Fruit fly (Drosophila melanogaster) whole organism, prepupa: Measurements from ENCODE around the gene CG34241.
A peak's percentile ranks its signal among the peaks of the same experiment; 100 is the strongest.

Experiments used
- Blimp-1 ChIP-seq: fragments of 200-800 bp; sonication (Bioruptor generic); optimal IDR thresholded peaks from 3 replicates; lab custom pipeline; 2017; ENCODE audit warnings: missing biosample characterization, missing genetic modification characterization, mild to moderate bottlenecking, moderate library complexity, missing genetic modification reagents
- CG11294 ChIP-seq: fragments of 200-800 bp; sonication (Bioruptor generic); IDR thresholded peaks from 2 replicates; pipeline ENCODE4 v1.3.6; 2022; ENCODE audit warnings: missing biosample characterization, missing genetic modification characterization
- CG11762 ChIP-seq: fragments of 200-800 bp; sonication (Bioruptor generic); optimal IDR thresholded peaks from 3 replicates; lab custom pipeline; 2016; ENCODE audit warnings: missing biosample characterization, missing genetic modification characterization; ENCODE audit not compliant: insufficient read depth
- CG11902 ChIP-seq: fragments of 200-800 bp; sonication (Bioruptor generic); optimal IDR thresholded peaks from 3 replicates; lab custom pipeline; 2016; ENCODE audit warnings: missing biosample characterization, missing genetic modification characterization
- CG15336 ChIP-seq: fragments of 200-800 bp; sonication (Bioruptor generic); IDR thresholded peaks from 2 replicates; pipeline ENCODE4 v1.3.6; 2022; ENCODE audit warnings: missing biosample characterization, missing genetic modification characterization
- CG1621 ChIP-seq: fragments of 200-800 bp; sonication (Bioruptor generic); optimal IDR thresholded peaks from 3 replicates; lab custom pipeline; 2018; ENCODE audit warnings: missing biosample characterization, mild to moderate bottlenecking, missing genetic modification characterization
- CG16779 ChIP-seq: fragments of 200-800 bp; sonication (Bioruptor generic); optimal IDR thresholded peaks from 3 replicates; lab custom pipeline; 2017; ENCODE audit warnings: missing biosample characterization, mild to moderate bottlenecking, missing genetic modification characterization
- CG3032 ChIP-seq: fragments of 200-800 bp; optimal IDR thresholded peaks from 2 replicates; lab custom pipeline; 2019; ENCODE audit warnings: missing biosample characterization, mild to moderate bottlenecking, missing genetic modification characterization, moderate library complexity
- CG31627 ChIP-seq: fragments of 200-800 bp; sonication (Bioruptor generic); optimal IDR thresholded peaks from 3 replicates; lab custom pipeline; 2016; ENCODE audit warnings: missing biosample characterization, missing genetic modification characterization
- CG32006 ChIP-seq: fragments of 200-800 bp; sonication (Bioruptor generic); optimal IDR thresholded peaks from 3 replicates; lab custom pipeline; 2017; ENCODE audit warnings: missing biosample characterization, mild to moderate bottlenecking, missing genetic modification characterization
- CG34406 ChIP-seq: fragments of 200-800 bp; sonication (Bioruptor generic); optimal IDR thresholded peaks from 3 replicates; lab custom pipeline; 2016; ENCODE audit warnings: missing biosample characterization, missing genetic modification characterization
- CG3919 ChIP-seq: fragments of 200-800 bp; sonication (Bioruptor generic); optimal IDR thresholded peaks from 3 replicates; lab custom pipeline; 2016; ENCODE audit warnings: missing biosample characterization, missing genetic modification characterization
- CG4318 ChIP-seq: fragments of 200-800 bp; sonication (Bioruptor generic); optimal IDR thresholded peaks from 3 replicates; lab custom pipeline; 2017; ENCODE audit warnings: missing biosample characterization, mild to moderate bottlenecking, missing genetic modification characterization
- CG6163 ChIP-seq: fragments of 200-800 bp; sonication (Bioruptor generic); IDR thresholded peaks from 3 replicates; pipeline ENCODE4 v1.3.6; 2022; ENCODE audit warnings: missing biosample characterization, missing genetic modification characterization
- CG6276 ChIP-seq: fragments of 200-800 bp; sonication (Bioruptor generic); optimal IDR thresholded peaks from 2 replicates; lab custom pipeline; 2017; ENCODE audit warnings: missing biosample characterization, mild to moderate bottlenecking, missing genetic modification characterization
- CG6792 ChIP-seq: fragments of 200-800 bp; sonication (Bioruptor generic); optimal IDR thresholded peaks from 3 replicates; lab custom pipeline; 2016; ENCODE audit warnings: missing biosample characterization, missing genetic modification characterization
- CG6808 ChIP-seq: fragments of 200-800 bp; sonication (Bioruptor generic); optimal IDR thresholded peaks from 3 replicates; lab custom pipeline; 2017; ENCODE audit warnings: missing biosample characterization, missing genetic modification characterization, mild to moderate bottlenecking, moderate library complexity, missing genetic modification reagents
- CG6854 ChIP-seq: fragments of 200-800 bp; sonication (Bioruptor generic); optimal IDR thresholded peaks from 2 replicates; lab custom pipeline; 2017; ENCODE audit warnings: missing biosample characterization, mild to moderate bottlenecking, missing genetic modification characterization
- CG7368 ChIP-seq: fragments of 200-800 bp; sonication (Bioruptor generic); optimal IDR thresholded peaks from 3 replicates; lab custom pipeline; 2016; ENCODE audit warnings: missing biosample characterization, missing genetic modification characterization
- CG8319 ChIP-seq: fragments of 200-800 bp; sonication (Bioruptor generic); optimal IDR thresholded peaks from 3 replicates; lab custom pipeline; 2016; ENCODE audit warnings: missing biosample characterization, missing genetic modification characterization
- CG8632 ChIP-seq: fragments of 200-800 bp; sonication (Bioruptor generic); optimal IDR thresholded peaks from 3 replicates; lab custom pipeline; 2016; ENCODE audit warnings: missing biosample characterization, missing genetic modification characterization
- Eip78C ChIP-seq: fragments of 200-800 bp; sonication (Bioruptor generic); peaks from one replicate; lab custom pipeline; 2016; ENCODE audit warnings: missing biosample characterization, missing genetic modification characterization
- Eip93F ChIP-seq: fragments of 200-800 bp; sonication (Bioruptor generic); optimal IDR thresholded peaks from 2 replicates; lab custom pipeline; 2016; ENCODE audit warnings: missing biosample characterization, mild to moderate bottlenecking, missing genetic modification characterization
- Ets21C ChIP-seq: fragments of 200-800 bp; sonication (Bioruptor generic); optimal IDR thresholded peaks from 3 replicates; lab custom pipeline; 2016; ENCODE audit warnings: missing biosample characterization, missing genetic modification characterization
- Ets96B ChIP-seq: fragments of 200-800 bp; optimal IDR thresholded peaks from 2 replicates; lab custom pipeline; 2019; ENCODE audit warnings: missing biosample characterization, mild to moderate bottlenecking, missing genetic modification characterization, moderate library complexity
- Hr39 ChIP-seq: fragments of 200-800 bp; sonication (Bioruptor generic); optimal IDR thresholded peaks from 2 replicates; lab custom pipeline; 2016; ENCODE audit warnings: missing biosample characterization, missing genetic modification characterization
- Hr4 ChIP-seq: fragments of 200-800 bp; sonication (Bioruptor generic); optimal IDR thresholded peaks from 3 replicates; lab custom pipeline; 2016; ENCODE audit warnings: missing biosample characterization, missing genetic modification characterization
- Met ChIP-seq: fragments of 200-800 bp; sonication (Bioruptor generic); optimal IDR thresholded peaks from 3 replicates; lab custom pipeline; 2016; ENCODE audit warnings: missing biosample characterization, missing genetic modification characterization
- OdsH ChIP-seq: fragments of 200-800 bp; sonication (Bioruptor generic); optimal IDR thresholded peaks from 3 replicates; lab custom pipeline; 2016; ENCODE audit warnings: missing biosample characterization, missing genetic modification characterization
- Smox ChIP-seq: fragments of 200-800 bp; sonication (Bioruptor generic); optimal IDR thresholded peaks from 3 replicates; lab custom pipeline; 2016; ENCODE audit warnings: missing biosample characterization, missing genetic modification characterization
- Sox102F ChIP-seq: fragments of 200-800 bp; sonication (Bioruptor generic); optimal IDR thresholded peaks from 2 replicates; lab custom pipeline; 2016; ENCODE audit warnings: missing biosample characterization, mild to moderate bottlenecking, missing genetic modification characterization
- Sox14 ChIP-seq: fragments of 200-800 bp; sonication (Bioruptor generic); optimal IDR thresholded peaks from 3 replicates; lab custom pipeline; 2016; ENCODE audit warnings: missing biosample characterization, missing genetic modification characterization
- Sox15 ChIP-seq: fragments of 200-800 bp; sonication (Bioruptor generic); optimal IDR thresholded peaks from 3 replicates; lab custom pipeline; 2016; ENCODE audit warnings: missing biosample characterization, missing genetic modification characterization
- achi ChIP-seq: fragments of 200-800 bp; sonication (Bioruptor generic); optimal IDR thresholded peaks from 3 replicates; lab custom pipeline; 2016; ENCODE audit warnings: missing biosample characterization, missing genetic modification characterization
- acj6 ChIP-seq: fragments of 200-800 bp; sonication (Bioruptor generic); optimal IDR thresholded peaks from 3 replicates; lab custom pipeline; 2016; ENCODE audit warnings: missing biosample characterization, missing genetic modification characterization
- dsx ChIP-seq: fragments of 200-800 bp; optimal IDR thresholded peaks from 3 replicates; lab custom pipeline; 2019; ENCODE audit warnings: missing biosample characterization, mild to moderate bottlenecking, missing genetic modification characterization, moderate library complexity; ENCODE audit not compliant: poor library complexity, severe bottlenecking
- eg ChIP-seq: fragments of 200-800 bp; sonication (Bioruptor generic); IDR thresholded peaks from 3 replicates; pipeline ENCODE4 v1.3.6; 2022; ENCODE audit warnings: missing biosample characterization, missing genetic modification characterization
- esn ChIP-seq: fragments of 200-800 bp; sonication (Bioruptor generic); optimal IDR thresholded peaks from 2 replicates; lab custom pipeline; 2016; ENCODE audit warnings: missing biosample characterization, mild to moderate bottlenecking, missing genetic modification characterization, moderate library complexity
- fd85E ChIP-seq: fragments of 200-800 bp; sonication (Bioruptor generic); optimal IDR thresholded peaks from 3 replicates; lab custom pipeline; 2016; ENCODE audit warnings: missing biosample characterization, missing genetic modification characterization
- fkh ChIP-seq: fragments of 200-800 bp; sonication (Bioruptor generic); optimal IDR thresholded peaks from 3 replicates; lab custom pipeline; 2017; ENCODE audit warnings: missing biosample characterization, mild to moderate bottlenecking, missing genetic modification characterization, moderate library complexity
- lz ChIP-seq: fragments of 200-800 bp; sonication (Bioruptor generic); optimal IDR thresholded peaks from 3 replicates; lab custom pipeline; 2016; ENCODE audit warnings: missing biosample characterization, missing genetic modification characterization
- pdm3 ChIP-seq: fragments of 200-800 bp; sonication (Bioruptor generic); optimal IDR thresholded peaks from 3 replicates; lab custom pipeline; 2016; ENCODE audit warnings: missing biosample characterization, missing genetic modification characterization
- salr ChIP-seq, 2 experiments: fragments of 200-800 bp; sonication (Bioruptor generic); optimal IDR thresholded peaks; 3 replicates each; lab custom pipeline; 2016 to 2018; ENCODE audit warnings: missing biosample characterization in 2 of 2, missing genetic modification characterization in 2 of 2, mild to moderate bottlenecking in 1 of 2
- ss ChIP-seq, 2 experiments: fragments of 200-800 bp; sonication (Bioruptor generic); optimal IDR thresholded peaks; 2 replicates in 1 of 2; 3 replicates in 1 of 2; lab custom pipeline; 2017 to 2018; ENCODE audit warnings: mild to moderate bottlenecking in 2 of 2, missing biosample characterization in 2 of 2, missing genetic modification characterization in 2 of 2, moderate library complexity in 1 of 2
- svp ChIP-seq: fragments of 200-800 bp; sonication (Bioruptor generic); peaks from one replicate; lab custom pipeline; 2016; ENCODE audit warnings: missing biosample characterization, missing genetic modification characterization
- vri ChIP-seq: fragments of 200-800 bp; sonication (Bioruptor generic); optimal IDR thresholded peaks from 3 replicates; lab custom pipeline; 2016; ENCODE audit warnings: missing biosample characterization, mild to moderate bottlenecking, missing genetic modification characterization

The CG34241 gene

dm6 chr3L:12109045-12109632 lies 18.6 kb upstream of the CG34241 start (continued):
- no peak for TF ChIP-seq Sox102F (GFP tag; lab: Kevin White, UChicago)
- peak; percentile 20 for TF ChIP-seq CG3032 (tag; lab: Kevin White, UChicago)
- peak; percentile 29 for TF ChIP-seq CG34406
- no peak for TF ChIP-seq Hr39
- TF ChIP-seq OdsH (GFP tag; lab: Kevin White, UChicago) = peak; percentile 34
- peak; percentile 11 for TF ChIP-seq CG11762 (GFP tag; lab: Kevin White, UChicago)
- TF ChIP-seq CG6854 (GFP tag; lab: Kevin White, UChicago) = peak; percentile 22
- TF ChIP-seq Smox (GFP tag; lab: Kevin White, UChicago) = no peak
- no peak for TF ChIP-seq Sox14 (GFP tag; lab: Kevin White, UChicago)
- peak; percentile 75 for TF ChIP-seq CG6163 (GFP tag; lab: Robert Waterston, UW)
- no peak for TF ChIP-seq CG6808 (GFP tag; lab: Kevin White, UChicago)
- no peak for TF ChIP-seq CG11294 (GFP tag; lab: Robert Waterston, UW)
- no peak for TF ChIP-seq esn (GFP tag; lab: Kevin White, UChicago)
- TF ChIP-seq CG8319 (GFP tag; lab: Kevin White, UChicago) = no peak
- TF ChIP-seq salr (GFP tag; optimal IDR thresholded peaks at IDR 0.05; lab: Kevin White, UChicago) = peak in 1 of 2 experiments; percentile 40

dm6 chr3L:12111081-12111958 lies 16.5 kb upstream of the CG34241 start:
- peak; percentile 50 for TF ChIP-seq vri (GFP tag; lab: Kevin White, UChicago)
- TF ChIP-seq CG11762 (GFP tag; lab: Kevin White, UChicago) = peak; percentile 59
- peak; percentile 83 for TF ChIP-seq acj6
- TF ChIP-seq Met (GFP tag; lab: Kevin White, UChicago) = peak; percentile 87
- peak; percentile 84 for TF ChIP-seq esn (GFP tag; lab: Kevin White, UChicago)
- peak; percentile 80 for TF ChIP-seq achi (GFP tag; lab: Kevin White, UChicago)
- TF ChIP-seq CG6854 (GFP tag; lab: Kevin White, UChicago) = peak; percentile 94
- peak; percentile 72 for TF ChIP-seq CG15336
- TF ChIP-seq CG7368 (GFP tag; lab: Kevin White, UChicago) = peak; percentile 58
- TF ChIP-seq dsx = peak; percentile 83
- peak; percentile 80 for TF ChIP-seq CG32006 (GFP tag; lab: Kevin White, UChicago)
- TF ChIP-seq Eip93F (GFP tag; lab: Kevin White, UChicago) = peak; percentile 17
- peak; percentile 75 for TF ChIP-seq Hr39
- TF ChIP-seq Ets96B (tag; lab: Kevin White, UChicago) = peak; percentile 82
- TF ChIP-seq CG8632 = peak; percentile 87
- TF ChIP-seq CG4318 (GFP tag; lab: Kevin White, UChicago) = peak; percentile 54
- peak; percentile 35 for TF ChIP-seq Hr4 (GFP tag; lab: Kevin White, UChicago)
- TF ChIP-seq OdsH (GFP tag; lab: Kevin White, UChicago) = peak; percentile 83
- peak; percentile 65 for TF ChIP-seq CG6792
- peak; percentile 95 for TF ChIP-seq Eip78C (GFP tag; lab: Kevin White, UChicago)
- peak; percentile 69 to 70 for TF ChIP-seq ss (GFP tag; optimal IDR thresholded peaks at IDR 0.05; lab: Kevin White, UChicago)
- TF ChIP-seq Ets21C (GFP tag; lab: Kevin White, UChicago) = peak; percentile 31
- peak; percentile 13 for TF ChIP-seq CG16779
- peak; percentile 81 for TF ChIP-seq CG31627 (GFP tag; lab: Kevin White, UChicago)
- TF ChIP-seq CG11902 (GFP tag; lab: Kevin White, UChicago) = peak; percentile 47
- TF ChIP-seq salr (GFP tag; optimal IDR thresholded peaks at IDR 0.05; lab: Kevin White, UChicago) = peak; percentile 15 to 83
- TF ChIP-seq svp (GFP tag; lab: Kevin White, UChicago) = peak; percentile 93
- peak; percentile 57 for TF ChIP-seq pdm3 (GFP tag; lab: Kevin White, UChicago)
- peak; percentile 21 for TF ChIP-seq CG1621
- peak; percentile 70 for TF ChIP-seq eg (GFP tag; lab: Robert Waterston, UW)
- TF ChIP-seq fd85E (GFP tag; lab: Kevin White, UChicago) = no peak
- peak; percentile 62 for TF ChIP-seq CG6808 (GFP tag; lab: Kevin White, UChicago)
- peak; percentile 73 for TF ChIP-seq Blimp-1
- TF ChIP-seq fkh = peak; percentile 7
- TF ChIP-seq CG6276 (GFP tag; lab: Kevin White, UChicago) = peak; percentile 59
- peak; percentile 78 for TF ChIP-seq CG3919 (GFP tag; lab: Kevin White, UChicago)
- TF ChIP-seq lz (GFP tag; lab: Kevin White, UChicago) = peak; percentile 74
- peak; percentile 65 for TF ChIP-seq Sox15
